Fruit fly (Drosophila melanogaster): Measurements from ENCODE around the gene sofe.

The sofe gene

DNA sequence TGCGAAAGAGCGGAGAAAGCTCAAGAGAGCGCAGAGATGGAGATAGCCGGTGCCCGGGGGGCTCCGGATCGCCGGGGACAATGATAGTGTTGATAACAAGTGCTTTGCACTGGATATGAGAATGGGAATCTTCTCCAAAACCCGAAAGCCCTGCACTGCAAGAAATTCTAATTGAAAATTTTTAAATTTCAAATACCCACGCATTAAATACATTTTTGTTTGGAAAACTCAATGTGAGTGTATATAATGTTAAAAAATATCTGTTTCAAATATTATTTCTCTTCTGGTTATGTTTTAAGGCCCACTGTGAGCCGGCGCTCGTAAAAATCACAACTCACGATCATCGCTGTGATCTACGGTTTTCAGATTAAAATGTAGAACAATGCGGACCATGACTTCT lies 36.0 kb upstream of the sofe start:
- TF ChIP-seq bab1 (GFP tag; optimal IDR thresholded peaks at IDR 0.05) (peak; percentile 6), cnc (optimal IDR thresholded peaks at IDR 0.05) (no peak), CG12768 (GFP tag; optimal IDR thresholded peaks at IDR 0.05) (no peak), CG33017 (tag; optimal IDR thresholded peaks at IDR 0.05) (no peak)

DNA sequence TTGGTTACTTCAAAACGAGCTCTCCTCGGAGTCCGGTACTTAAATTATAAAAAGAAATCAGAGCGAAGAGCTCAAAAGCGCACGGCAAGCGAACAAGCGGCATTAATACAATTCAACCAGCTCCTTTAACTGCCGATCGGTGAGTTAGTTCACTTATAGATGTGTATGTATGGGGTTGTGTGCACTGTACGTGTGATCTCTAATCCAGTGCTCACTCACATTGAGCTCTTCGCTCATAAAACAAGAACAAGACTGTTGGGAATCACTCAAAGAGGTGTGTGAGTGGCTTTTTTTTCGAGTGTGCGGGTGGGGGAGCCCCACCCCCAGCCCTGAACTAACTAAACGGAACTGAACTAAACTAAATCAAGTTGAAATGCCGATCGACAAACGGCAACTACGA lies 33.9 kb upstream of the sofe start, which contains the start of gene Ork1:
Gene Ork1 (minus strand): TSS at position 101 of the 400 bp plus-strand sequence.
- TF ChIP-seq pad (GFP tag; optimal IDR thresholded peaks at IDR 0.05) = peak; percentile 50
- TF ChIP-seq Crg-1 (GFP tag; optimal IDR thresholded peaks at IDR 0.05) = no peak

DNA sequence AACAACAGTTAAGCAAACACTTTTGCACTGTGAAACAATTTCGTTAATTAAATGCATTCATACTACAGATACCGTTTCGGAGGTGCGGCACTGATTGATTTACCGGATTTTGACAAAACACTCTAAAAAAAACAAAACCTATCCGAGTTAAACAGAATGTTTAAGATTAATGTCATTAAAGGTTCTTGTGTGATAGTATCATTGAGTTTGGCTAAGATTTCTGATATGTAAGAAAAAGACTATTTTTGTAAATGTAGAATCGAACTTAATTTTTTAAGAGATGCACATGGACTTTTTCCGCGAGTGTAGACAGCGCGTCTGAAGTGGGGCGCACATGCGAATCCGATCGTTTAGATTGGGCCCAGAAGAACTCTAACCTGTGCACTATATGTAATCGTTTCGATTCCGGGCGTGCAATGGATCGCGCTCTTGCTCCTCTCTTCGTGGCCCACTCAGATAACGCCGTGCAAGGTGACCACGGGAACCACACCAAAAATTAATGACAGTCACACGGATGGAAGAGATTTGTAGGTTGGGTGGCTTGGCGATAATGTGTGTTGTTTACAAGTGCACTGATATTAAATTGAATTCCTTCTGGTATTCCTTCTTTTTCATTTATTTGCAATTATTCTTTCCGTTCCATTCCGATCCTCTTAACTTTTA lies 32.9 kb upstream of the sofe start:
- TF ChIP-seq bab1 (GFP tag; optimal IDR thresholded peaks at IDR 0.05) = peak; percentile 49
- peak; percentile 25 for TF ChIP-seq Mnt (GFP tag; optimal IDR thresholded peaks at IDR 0.05)
- peak; percentile 7 for TF ChIP-seq CG7101 (tag; optimal IDR thresholded peaks at IDR 0.05)
- peak; percentile 9 for TF ChIP-seq CG14711 (tag; optimal IDR thresholded peaks at IDR 0.05)
- no peak for TF ChIP-seq CG7045 (GFP tag; optimal IDR thresholded peaks at IDR 0.05)

DNA sequence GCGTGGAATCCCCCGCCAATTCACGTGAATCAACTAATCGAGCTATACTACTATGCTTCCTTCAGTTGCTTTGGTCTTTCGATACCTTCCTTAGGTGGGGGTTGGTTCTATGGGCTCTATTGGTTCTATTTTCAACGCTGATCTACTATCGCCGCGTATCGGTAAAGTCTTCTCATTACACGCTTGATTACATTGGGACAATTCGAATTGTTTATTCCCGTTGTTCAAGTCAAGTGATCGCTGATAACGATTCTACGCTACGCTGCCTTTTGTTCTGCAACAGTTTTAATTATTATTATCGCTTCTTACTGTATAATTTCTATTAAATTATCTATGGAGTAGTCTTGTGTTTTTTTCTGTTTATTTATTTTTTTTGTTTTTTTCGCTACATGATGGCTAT lies 30.4 kb upstream of the sofe start:
- no peak for TF ChIP-seq Clk (GFP tag; optimal IDR thresholded peaks at IDR 0.05)
- TF ChIP-seq kay (GFP tag; ENCODE audit: borderline replicate concordance) = peak; percentile 49
- peak; percentile 69 for TF ChIP-seq cic (GFP tag; optimal IDR thresholded peaks at IDR 0.05)

DNA sequence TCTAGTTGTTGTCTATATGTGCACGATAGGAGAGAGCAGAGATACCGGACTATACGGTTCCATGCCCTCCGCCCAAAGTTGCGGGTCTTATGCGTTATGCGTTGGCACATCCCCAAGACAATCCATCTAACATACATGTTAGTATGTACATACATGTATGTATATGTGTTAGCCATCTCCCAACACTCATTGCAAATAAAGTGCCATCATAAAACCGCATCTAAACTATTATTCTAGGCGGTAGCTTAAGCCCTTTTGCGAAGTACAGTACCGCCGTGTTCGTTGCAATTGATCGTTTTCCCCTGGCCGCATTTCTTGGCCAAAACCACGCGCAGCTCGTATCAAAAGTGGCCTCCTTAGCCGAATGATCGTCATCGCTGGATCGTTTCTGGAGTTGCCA lies 29.2 kb upstream of the sofe start:
- TF ChIP-seq CG14711 (tag; optimal IDR thresholded peaks at IDR 0.05) = peak; percentile 30
- no peak for TF ChIP-seq CG1620 (GFP tag; optimal IDR thresholded peaks at IDR 0.05)
- peak; percentile 68 for TF ChIP-seq Hr96 (GFP tag; optimal IDR thresholded peaks at IDR 0.05)
- peak; percentile 42 for TF ChIP-seq CG7101 (tag; optimal IDR thresholded peaks at IDR 0.05)
- TF ChIP-seq kay (GFP tag; ENCODE audit: borderline replicate concordance) = no peak
- TF ChIP-seq CG7045 (GFP tag; optimal IDR thresholded peaks at IDR 0.05) = no peak
- TF ChIP-seq CG33017 (tag; optimal IDR thresholded peaks at IDR 0.05) = no peak
- TF ChIP-seq pad (GFP tag; optimal IDR thresholded peaks at IDR 0.05) = peak; percentile 21
- no peak for TF ChIP-seq cnc (optimal IDR thresholded peaks at IDR 0.05)
- TF ChIP-seq tj (GFP tag; optimal IDR thresholded peaks at IDR 0.05) = no peak
- TF ChIP-seq CG11617 (GFP tag; optimal IDR thresholded peaks at IDR 0.05) = peak; percentile 43
- no peak for TF ChIP-seq bab1 (GFP tag; optimal IDR thresholded peaks at IDR 0.05)
- no peak for TF ChIP-seq ovo (GFP tag; optimal IDR thresholded peaks at IDR 0.05)
- no peak for TF ChIP-seq Crg-1 (GFP tag; optimal IDR thresholded peaks at IDR 0.05)
- TF ChIP-seq Clk (GFP tag; optimal IDR thresholded peaks at IDR 0.05) = no peak
- no peak for TF ChIP-seq toe (GFP tag; optimal IDR thresholded peaks at IDR 0.05)
- TF ChIP-seq Mnt (GFP tag; optimal IDR thresholded peaks at IDR 0.05) = peak; percentile 3
- no peak for TF ChIP-seq CG5204 (GFP tag; optimal IDR thresholded peaks at IDR 0.05)
- TF ChIP-seq cic (GFP tag; optimal IDR thresholded peaks at IDR 0.05) = no peak
- no peak for TF ChIP-seq CG12768 (GFP tag; optimal IDR thresholded peaks at IDR 0.05)

DNA sequence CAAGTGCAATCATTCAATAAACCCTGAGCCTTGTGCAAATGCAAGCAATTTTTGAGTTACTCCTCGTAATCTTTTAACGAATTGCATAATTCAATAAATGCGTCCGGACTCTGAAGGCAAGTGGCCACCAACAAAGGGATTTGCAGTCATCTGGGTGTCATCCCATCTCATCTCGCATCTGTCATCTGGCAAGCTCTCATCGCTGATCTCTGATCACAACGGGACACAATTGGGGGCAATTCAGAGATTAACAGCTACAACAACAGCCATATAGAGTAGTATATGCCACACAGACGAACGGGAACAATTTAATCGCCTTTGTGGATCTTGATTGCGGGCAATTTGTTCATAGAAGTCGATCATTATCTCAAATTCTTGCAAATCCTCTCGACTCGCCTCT lies 26.5 kb upstream of the sofe start:
- no peak for TF ChIP-seq bab1 (GFP tag; optimal IDR thresholded peaks at IDR 0.05)
- TF ChIP-seq tj (GFP tag; optimal IDR thresholded peaks at IDR 0.05) = peak; percentile 29

DNA sequence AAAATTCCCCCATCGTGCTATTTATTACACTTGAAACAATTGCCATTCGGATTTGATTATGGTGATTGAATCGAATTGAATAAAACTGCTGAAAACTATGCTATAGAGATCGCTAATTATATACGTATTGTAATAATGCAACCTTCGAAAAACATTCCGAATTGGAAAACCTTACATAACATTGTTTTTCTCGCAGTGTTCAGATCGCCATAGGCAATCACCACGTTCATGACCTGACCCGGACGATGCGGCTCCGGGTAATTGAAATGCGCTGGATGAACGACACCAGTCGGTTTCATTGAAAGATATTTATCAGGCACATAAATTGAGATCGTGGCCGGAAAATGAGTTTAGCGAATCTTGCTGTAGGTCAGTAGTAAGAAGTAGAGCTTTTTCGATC lies 25.6 kb upstream of the sofe start:
- peak; percentile 16 for TF ChIP-seq CG14711 (tag; optimal IDR thresholded peaks at IDR 0.05)
- no peak for TF ChIP-seq CG7101 (tag; optimal IDR thresholded peaks at IDR 0.05)

DNA sequence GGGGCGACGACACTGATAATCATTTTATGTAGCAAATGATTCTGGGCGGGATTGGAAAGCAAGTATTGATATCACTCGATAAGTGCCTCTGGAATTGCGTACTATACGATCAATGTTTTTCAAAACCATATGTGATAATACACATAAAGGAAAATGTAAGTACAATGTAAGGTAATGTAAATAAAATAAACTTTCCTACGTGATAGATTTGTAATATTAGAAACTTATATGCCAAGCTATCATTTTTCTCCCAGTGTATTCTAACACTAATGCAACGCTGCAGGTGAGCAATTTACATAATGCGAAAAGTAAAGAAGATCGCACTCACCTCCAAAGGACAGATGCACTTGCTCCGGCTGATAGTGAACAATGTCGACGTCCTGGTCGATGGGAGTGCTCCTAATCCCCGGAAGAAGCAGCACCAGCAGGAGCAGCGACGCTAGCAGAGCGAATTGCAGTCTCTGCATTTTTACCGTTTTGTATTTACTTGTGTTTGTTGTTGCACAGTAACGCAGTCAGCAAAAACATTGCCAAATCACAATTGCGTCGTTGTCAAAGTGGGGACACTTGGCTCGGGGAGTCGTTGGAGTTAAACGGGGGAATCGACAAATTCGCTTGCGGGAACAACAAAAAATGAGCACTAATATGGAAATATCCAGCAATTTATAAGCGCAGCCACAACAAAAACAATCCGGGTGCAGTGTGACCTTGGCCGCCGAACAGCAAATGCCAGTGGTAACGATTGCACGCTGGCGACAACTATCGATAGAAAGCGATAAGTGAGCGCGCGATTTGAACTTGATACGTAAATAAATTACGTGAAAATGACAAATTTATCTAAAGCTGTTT lies 20.1 kb upstream of the sofe start, which contains the start of gene CG1637:
Gene CG1637 (minus strand): TSS at position 807 of the 849 bp plus-strand sequence.
- TF ChIP-seq bab1 (GFP tag; optimal IDR thresholded peaks at IDR 0.05) (peak; percentile 82), tj (GFP tag; optimal IDR thresholded peaks at IDR 0.05) (peak; percentile 99), Clk (GFP tag; optimal IDR thresholded peaks at IDR 0.05) (no peak), cnc (optimal IDR thresholded peaks at IDR 0.05) (no peak), kay (GFP tag; ENCODE audit: borderline replicate concordance) (no peak), Mnt (GFP tag; optimal IDR thresholded peaks at IDR 0.05) (peak; percentile 0), ovo (GFP tag; optimal IDR thresholded peaks at IDR 0.05) (peak; percentile 71), CG1620 (GFP tag; optimal IDR thresholded peaks at IDR 0.05) (no peak), CG14711 (tag; optimal IDR thresholded peaks at IDR 0.05) (peak; percentile 34), CG7045 (GFP tag; optimal IDR thresholded peaks at IDR 0.05) (peak; percentile 14), Crg-1 (GFP tag; optimal IDR thresholded peaks at IDR 0.05) (no peak), CG12768 (GFP tag; optimal IDR thresholded peaks at IDR 0.05) (no peak), CG7101 (tag; optimal IDR thresholded peaks at IDR 0.05) (peak; percentile 39), cic (GFP tag; optimal IDR thresholded peaks at IDR 0.05) (peak; percentile 1), CG11617 (GFP tag; optimal IDR thresholded peaks at IDR 0.05) (peak; percentile 36), CG5204 (GFP tag; optimal IDR thresholded peaks at IDR 0.05) (no peak), Hr96 (GFP tag; optimal IDR thresholded peaks at IDR 0.05) (peak; percentile 6), pad (GFP tag; optimal IDR thresholded peaks at IDR 0.05) (no peak), toe (GFP tag; optimal IDR thresholded peaks at IDR 0.05) (no peak), CG33017 (tag; optimal IDR thresholded peaks at IDR 0.05) (peak; percentile 38)

Data from whole organism, adult.